Worm (Caenorhabditis elegans) whole organism, L4 larva: Measurements from ENCODE around the gene T25E12.6.

ENCODE experiments used
- F10B5.3 ChIP-seq: sonication (generic microtip); optimal IDR thresholded peaks from 2 replicates; lab custom pipeline; 2016; ENCODE audit warnings: mild to moderate bottlenecking, missing genetic modification characterization, missing compliant biosample characterization
- F26F4.8 ChIP-seq: fragments of 200-800 bp; sonication (Bioruptor generic); conservative IDR thresholded peaks from 2 replicates; pipeline ENCODE4 v1.3.6; 2022; ENCODE audit warnings: missing genetic modification characterization, missing compliant biosample characterization
- F44E2.7 ChIP-seq: fragments of 200-800 bp; sonication (Bioruptor generic); IDR thresholded peaks from 2 replicates; pipeline ENCODE4 v2.1.2; 2022; ENCODE audit warnings: missing genetic modification characterization, missing compliant biosample characterization
- T20F7.1 ChIP-seq: fragments of 200-800 bp; sonication (Bioruptor generic); optimal IDR thresholded peaks from 2 replicates; lab custom pipeline; 2018; ENCODE audit warnings: mild to moderate bottlenecking, missing genetic modification characterization, missing compliant biosample characterization
- T26A8.4 ChIP-seq: fragments of 200-800 bp; sonication (Bioruptor generic); IDR thresholded peaks from 2 replicates; pipeline ENCODE4 v1.3.6; 2022; ENCODE audit warnings: missing genetic modification characterization, missing compliant biosample characterization
- Y5F2A.4 ChIP-seq: fragments of 200-800 bp; sonication (Bioruptor generic); optimal IDR thresholded peaks from 2 replicates; lab custom pipeline; 2018; ENCODE audit warnings: mild to moderate bottlenecking, missing genetic modification characterization, missing compliant biosample characterization
- Y75B8A.6 ChIP-seq: fragments of 200-800 bp; sonication (Bioruptor generic); IDR thresholded peaks from 2 replicates; pipeline ENCODE4 v1.3.6; 2022; ENCODE audit warnings: missing genetic modification reagents, missing genetic modification characterization, missing compliant biosample characterization
- ZK546.5 ChIP-seq, 2 experiments: sonication (generic microtip); optimal IDR thresholded peaks; 2 replicates each; lab custom pipeline; 2017; ENCODE audit warnings: missing biosample characterization in 2 of 2, missing genetic modification characterization in 2 of 2
- aha-1 ChIP-seq: fragments of 150-350 bp; peaks from one replicate; lab custom pipeline; 2014; ENCODE audit warnings: missing biosample characterization, missing genetic modification characterization
- aly-2 ChIP-seq: sonication (generic microtip); optimal IDR thresholded peaks from 2 replicates; lab custom pipeline; 2018; ENCODE audit warnings: missing biosample characterization, missing genetic modification characterization
- arid-1 ChIP-seq: fragments of 200-800 bp; sonication (Bioruptor generic); conservative IDR thresholded peaks from 2 replicates; pipeline ENCODE4 v1.3.6; 2022; ENCODE audit warnings: missing genetic modification reagents, missing genetic modification characterization, missing compliant biosample characterization
- ceh-20 ChIP-seq: fragments of 200-800 bp; sonication (Bioruptor generic); IDR thresholded peaks from 2 replicates; pipeline ENCODE4 v1.3.6; 2022; ENCODE audit warnings: missing genetic modification reagents, missing genetic modification characterization, missing compliant biosample characterization
- ceh-28 ChIP-seq: fragments of 150-350 bp; optimal IDR thresholded peaks from 2 replicates; lab custom pipeline; 2014; ENCODE audit warnings: missing biosample characterization, missing genetic modification reagents, missing genetic modification characterization
- ceh-32 ChIP-seq: sonication (generic microtip); optimal IDR thresholded peaks from 2 replicates; lab custom pipeline; 2016; ENCODE audit warnings: mild to moderate bottlenecking, missing genetic modification characterization, missing compliant biosample characterization; ENCODE audit not compliant: poor library complexity
- ceh-62 ChIP-seq: sonication (generic microtip); optimal IDR thresholded peaks from 2 replicates; lab custom pipeline; 2017; ENCODE audit warnings: missing biosample characterization, missing genetic modification characterization
- ces-1 ChIP-seq: fragments of 150-350 bp; sonication (generic microtip); optimal IDR thresholded peaks from 4 replicates; lab custom pipeline; 2014; ENCODE audit warnings: missing biosample characterization, missing genetic modification reagents, missing genetic modification characterization
- daf-19 ChIP-seq: fragments of 200-800 bp; sonication (Bioruptor generic); conservative IDR thresholded peaks from 2 replicates; pipeline ENCODE4 v1.3.6; 2022; ENCODE audit warnings: missing genetic modification characterization, missing compliant biosample characterization
- dmd-6 ChIP-seq: fragments of 200-800 bp; sonication (Bioruptor generic); IDR thresholded peaks from 2 replicates; pipeline ENCODE4 v1.3.6; 2022; ENCODE audit warnings: missing genetic modification reagents, missing genetic modification characterization, missing compliant biosample characterization
- dmd-8 ChIP-seq: fragments of 200-800 bp; sonication (Bioruptor generic); IDR thresholded peaks from 2 replicates; pipeline ENCODE4 v1.3.6; 2022; ENCODE audit warnings: missing genetic modification characterization, missing compliant biosample characterization
- fkh-10 ChIP-seq: fragments of 150-350 bp; optimal IDR thresholded peaks from 2 replicates; lab custom pipeline; 2014; ENCODE audit warnings: missing biosample characterization, missing genetic modification reagents, missing genetic modification characterization
- hlh-11 ChIP-seq: fragments of 200-800 bp; sonication (Bioruptor generic); optimal IDR thresholded peaks from 2 replicates; lab custom pipeline; 2018; ENCODE audit warnings: mild to moderate bottlenecking, missing genetic modification characterization, missing compliant biosample characterization
- hmg-1.1 ChIP-seq: fragments of 200-800 bp; sonication (Bioruptor generic); IDR thresholded peaks from 2 replicates; pipeline ENCODE4 v1.3.6; 2022; ENCODE audit warnings: missing genetic modification reagents, missing genetic modification characterization, missing compliant biosample characterization
- lsy-2 ChIP-seq, 2 experiments: fragments of 150-350 bp in 1 of 2; sonication (generic microtip) in 1 of 2; optimal IDR thresholded peaks; 2 replicates each; lab custom pipeline; 2014 to 2017; ENCODE audit warnings: missing biosample characterization in 2 of 2, missing genetic modification characterization in 2 of 2
- madf-9 ChIP-seq: fragments of 200-800 bp; sonication (Bioruptor generic); conservative IDR thresholded peaks from 2 replicates; pipeline ENCODE4 v1.3.6; 2022; ENCODE audit warnings: missing genetic modification reagents, missing genetic modification characterization, missing compliant biosample characterization
- mdt-29 ChIP-seq: fragments of 200-800 bp; sonication (Bioruptor generic); IDR thresholded peaks from 2 replicates; pipeline ENCODE4 v1.3.6; 2022; ENCODE audit warnings: missing genetic modification reagents, missing genetic modification characterization, missing compliant biosample characterization
- mep-1 ChIP-seq: fragments of 150-350 bp; sonication (generic microtip); optimal IDR thresholded peaks from 3 replicates; lab custom pipeline; 2014; ENCODE audit warnings: missing biosample characterization, missing genetic modification characterization
- mes-2 ChIP-seq: sonication (generic microtip); optimal IDR thresholded peaks from 2 replicates; lab custom pipeline; 2016; ENCODE audit warnings: missing genotype, mild to moderate bottlenecking, missing genetic modification characterization, missing compliant biosample characterization; ENCODE audit not compliant: poor library complexity, severe bottlenecking
- mxl-2 ChIP-seq: fragments of 200-800 bp; sonication (Bioruptor generic); conservative IDR thresholded peaks from 2 replicates; pipeline ENCODE4 v1.3.6; 2022; ENCODE audit warnings: missing genetic modification reagents, missing genetic modification characterization, missing compliant biosample characterization
- nhr-10 ChIP-seq: fragments of 150-350 bp; optimal IDR thresholded peaks from 2 replicates; lab custom pipeline; 2014; ENCODE audit warnings: missing biosample characterization, missing genetic modification characterization
- nhr-237 ChIP-seq: sonication (generic microtip); optimal IDR thresholded peaks from 2 replicates; lab custom pipeline; 2017; ENCODE audit warnings: missing biosample characterization, missing genetic modification characterization
- nhr-28 ChIP-seq: fragments of 150-350 bp; optimal IDR thresholded peaks from 2 replicates; lab custom pipeline; 2014; ENCODE audit warnings: missing biosample characterization, missing genetic modification characterization
- nhr-42 ChIP-seq: fragments of 200-800 bp; sonication (Bioruptor generic); IDR thresholded peaks from 2 replicates; pipeline ENCODE4 v1.3.6; 2022; ENCODE audit warnings: missing genetic modification characterization, missing compliant biosample characterization
- nhr-6 ChIP-seq: fragments of 150-350 bp; optimal IDR thresholded peaks from 2 replicates; lab custom pipeline; 2014; ENCODE audit warnings: missing biosample characterization, missing genetic modification characterization
- pqm-1 ChIP-seq: sonication (generic microtip); optimal IDR thresholded peaks from 2 replicates; lab custom pipeline; 2017; ENCODE audit warnings: missing biosample characterization, missing genetic modification characterization
- skn-1 ChIP-seq: fragments of 150-350 bp; optimal IDR thresholded peaks from 2 replicates; lab custom pipeline; 2014; ENCODE audit warnings: missing biosample characterization, missing genetic modification characterization
- snpc-1.2 ChIP-seq: fragments of 200-800 bp; sonication (Bioruptor generic); IDR thresholded peaks from 2 replicates; pipeline ENCODE4 v1.3.6; 2022; ENCODE audit warnings: missing genetic modification reagents, missing genetic modification characterization, missing compliant biosample characterization
- spr-1 ChIP-seq: sonication (generic microtip); optimal IDR thresholded peaks from 2 replicates; lab custom pipeline; 2016; ENCODE audit warnings: mild to moderate bottlenecking, missing genetic modification characterization, missing compliant biosample characterization
- tag-97 ChIP-seq: fragments of 200-800 bp; sonication (Bioruptor generic); IDR thresholded peaks from 2 replicates; pipeline ENCODE4 v1.3.6; 2022; ENCODE audit warnings: missing genetic modification characterization, missing compliant biosample characterization
- unc-62 ChIP-seq, 3 experiments: fragments of 150-350 bp in 1 of 3; sonication (generic microtip); optimal IDR thresholded peaks in 2 of 3; peaks in 1 of 3; 1 replicate in 1 of 3; 2 replicates in 2 of 3; lab custom pipeline; 2014 to 2017; ENCODE audit warnings: missing biosample characterization in 3 of 3, missing genetic modification characterization in 3 of 3, missing genetic modification reagents in 3 of 3, missing genotype in 1 of 3
- vab-7 ChIP-seq: fragments of 200-800 bp; sonication (Bioruptor generic); IDR thresholded peaks from 2 replicates; pipeline ENCODE4 v1.3.6; 2022; ENCODE audit warnings: missing genetic modification reagents, missing genetic modification characterization, missing compliant biosample characterization
- zag-1 ChIP-seq: fragments of 150-350 bp; optimal IDR thresholded peaks from 2 replicates; lab custom pipeline; 2014; ENCODE audit warnings: missing biosample characterization, missing genetic modification characterization
- ztf-7 ChIP-seq: fragments of 150-350 bp; optimal IDR thresholded peaks from 2 replicates; lab custom pipeline; 2014; ENCODE audit warnings: missing biosample characterization, missing genetic modification characterization

Gene T25E12.6

DNA sequence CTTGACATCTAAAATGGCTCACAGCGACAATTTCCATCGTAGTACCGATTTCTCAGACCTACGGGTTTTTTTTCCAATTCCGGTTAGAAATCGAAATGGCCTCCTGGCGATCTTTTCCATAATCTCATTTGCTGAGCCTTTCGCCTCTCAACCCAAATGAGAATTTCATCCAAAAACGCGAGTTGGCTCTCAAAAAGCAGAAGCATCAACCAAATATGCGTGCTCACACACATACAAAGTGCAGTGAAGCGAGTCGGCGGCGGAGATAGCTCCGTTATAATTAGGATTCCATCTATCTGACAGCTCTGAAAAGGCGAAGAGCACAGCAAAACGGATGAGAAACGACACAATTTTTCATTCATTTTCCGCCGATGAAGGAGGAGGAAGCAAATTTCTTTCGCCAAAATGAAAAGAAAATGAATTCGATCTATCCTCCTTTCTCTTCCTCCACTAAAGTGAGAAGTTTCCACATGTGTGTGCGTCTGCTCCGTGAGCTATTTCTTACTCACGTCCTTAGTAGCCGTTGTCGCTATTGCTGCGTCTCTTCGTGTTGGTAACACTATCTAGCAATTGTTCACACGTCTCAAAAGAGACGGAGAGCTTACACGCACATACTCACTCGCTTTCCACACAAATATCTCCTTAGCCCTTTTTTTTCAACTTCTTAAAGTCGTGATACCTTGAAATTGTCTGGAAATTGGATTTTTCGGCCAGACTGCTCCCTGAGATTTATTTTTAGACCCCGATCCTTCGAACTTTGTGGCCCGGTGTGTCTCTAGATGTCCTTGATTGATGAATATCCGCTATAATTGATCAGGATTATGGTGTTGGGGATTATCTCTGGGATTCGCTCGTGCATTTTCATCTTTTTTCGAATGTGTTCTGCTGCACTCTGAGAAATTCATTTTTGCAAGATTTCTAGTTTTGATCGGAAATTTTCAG, 10.1 kb downstream of the T25E12.6 start:
- no peak for TF ChIP-seq T26A8.4 (GFP tag; lab: Robert Waterston, UW)
- no peak for TF ChIP-seq ceh-62 (tag; lab: Kevin White, UChicago)
- TF ChIP-seq nhr-10 (tag; lab: Kevin White, UChicago), result no peak
- no peak for TF ChIP-seq daf-19 (GFP tag; lab: Robert Waterston, UW)
- no peak for TF ChIP-seq ceh-32 (tag; lab: Kevin White, UChicago)
- TF ChIP-seq ZK546.5 (tag; optimal IDR thresholded peaks at IDR 0.05; lab: Kevin White, UChicago), result no peak
- no peak for TF ChIP-seq spr-1 (tag; lab: Kevin White, UChicago)
- peak in 1 of 2 experiments; percentile 97 for TF ChIP-seq unc-62 (GFP tag; optimal IDR thresholded peaks at IDR 0.05 in 1 of 2; lab: Kevin White, UChicago)
- no peak for TF ChIP-seq unc-62 (tag; optimal IDR thresholded peaks at IDR 0.05; lab: Kevin White, UChicago)
- TF ChIP-seq dmd-8 (GFP tag; lab: Robert Waterston, UW), result no peak
- no peak for TF ChIP-seq hmg-1.1
- no peak for TF ChIP-seq tag-97 (GFP tag; lab: Robert Waterston, UW)
- TF ChIP-seq mdt-29 (GFP tag; lab: Robert Waterston, UW), result no peak
- no peak for TF ChIP-seq nhr-237 (tag; lab: Kevin White, UChicago)
- no peak for TF ChIP-seq pqm-1 (tag; lab: Kevin White, UChicago)
- TF ChIP-seq fkh-10 (GFP tag; lab: Kevin White, UChicago), result peak; percentile 41
- no peak for TF ChIP-seq F10B5.3 (tag; lab: Kevin White, UChicago)
- TF ChIP-seq aha-1 (tag; lab: Kevin White, UChicago), result peak; percentile 52
- no peak for TF ChIP-seq mxl-2
- no peak for TF ChIP-seq vab-7 (GFP tag; lab: Robert Waterston, UW)
- TF ChIP-seq F44E2.7 (GFP tag; lab: Robert Waterston, UW), result no peak
- TF ChIP-seq F26F4.8 (GFP tag; lab: Robert Waterston, UW), result no peak
- no peak for TF ChIP-seq dmd-6

- no peak for TF ChIP-seq lsy-2 (tag; optimal IDR thresholded peaks at IDR 0.05; lab: Kevin White, UChicago)
- no peak for TF ChIP-seq nhr-28
- TF ChIP-seq mep-1 (tag; lab: Kevin White, UChicago), result no peak
- no peak for TF ChIP-seq ceh-28 (tag; lab: Kevin White, UChicago)
- no peak for TF ChIP-seq madf-9
- TF ChIP-seq skn-1 (tag; lab: Kevin White, UChicago), result no peak
- TF ChIP-seq arid-1 (GFP tag; lab: Robert Waterston, UW), result no peak
Measured at ce11 chrV:16756166-16756565, 13.9 kb downstream of the T25E12.6 start.

ce11 chrV:16759937-16760336, 17.7 kb downstream of the T25E12.6 start:
- TF ChIP-seq ceh-28 (tag; lab: Kevin White, UChicago) (no peak), nhr-6 (tag; lab: Kevin White, UChicago) (no peak), Y75B8A.6 (GFP tag; lab: Robert Waterston, UW) (no peak), aha-1 (tag; lab: Kevin White, UChicago) (peak; percentile 6)

ce11 chrV:16774428-16774827, 32.2 kb downstream of the T25E12.6 start:
- no peak for TF ChIP-seq aly-2 (tag; lab: Kevin White, UChicago)
- no peak for TF ChIP-seq ceh-20 (GFP tag; lab: Robert Waterston, UW)
- TF ChIP-seq T20F7.1 (GFP tag; lab: Kevin White, UChicago), result no peak
- no peak for TF ChIP-seq hlh-11
- TF ChIP-seq snpc-1.2 (GFP tag; lab: Robert Waterston, UW), result no peak
- TF ChIP-seq spr-1 (tag; lab: Kevin White, UChicago), result no peak
- no peak for TF ChIP-seq ztf-7
- TF ChIP-seq zag-1, result no peak
- TF ChIP-seq mxl-2, result no peak
- TF ChIP-seq nhr-42 (GFP tag; lab: Robert Waterston, UW), result no peak
- no peak for TF ChIP-seq aha-1 (tag; lab: Kevin White, UChicago)
- no peak for TF ChIP-seq ces-1
- TF ChIP-seq Y5F2A.4 (GFP tag; lab: Kevin White, UChicago), result no peak
- no peak for TF ChIP-seq mes-2 (tag; lab: Kevin White, UChicago)
- TF ChIP-seq, all 104 proteins: peak for 0
